Worm (Caenorhabditis elegans): ENCODE measurements around the gene perm-1.

DNA sequence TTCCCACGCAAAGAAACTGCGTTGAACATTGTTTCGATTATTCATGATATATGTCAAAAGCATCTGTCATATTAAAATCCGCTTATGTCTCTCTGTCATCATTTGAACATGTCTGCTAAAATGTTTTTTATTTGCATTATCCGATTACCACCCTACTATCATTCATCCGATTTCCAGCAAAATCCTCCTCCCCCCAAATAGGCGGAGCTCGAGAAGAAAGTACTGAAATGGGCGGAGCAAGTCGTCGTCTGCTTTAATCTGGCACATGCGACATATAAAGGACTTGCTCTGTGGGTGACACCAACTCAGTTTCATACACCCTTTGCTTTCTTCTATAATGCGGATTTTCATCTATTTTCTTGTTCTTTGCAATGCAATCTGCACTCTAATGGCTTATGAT lies 48.6 kb upstream of the perm-1 start, which contains the start of gene T09A5.14:
- no peak for TF ChIP-seq nhr-237 (tag; optimal IDR thresholded peaks at IDR 0.05)
- no peak for TF ChIP-seq pax-3 (tag; optimal IDR thresholded peaks at IDR 0.05)
- TF ChIP-seq nhr-90 (tag; optimal IDR thresholded peaks at IDR 0.05; ENCODE audit: poor library complexity): no peak

Data from whole organism, L1 larva.